Worm (Caenorhabditis elegans): ENCODE results near the gene mrps-22.

DNA sequence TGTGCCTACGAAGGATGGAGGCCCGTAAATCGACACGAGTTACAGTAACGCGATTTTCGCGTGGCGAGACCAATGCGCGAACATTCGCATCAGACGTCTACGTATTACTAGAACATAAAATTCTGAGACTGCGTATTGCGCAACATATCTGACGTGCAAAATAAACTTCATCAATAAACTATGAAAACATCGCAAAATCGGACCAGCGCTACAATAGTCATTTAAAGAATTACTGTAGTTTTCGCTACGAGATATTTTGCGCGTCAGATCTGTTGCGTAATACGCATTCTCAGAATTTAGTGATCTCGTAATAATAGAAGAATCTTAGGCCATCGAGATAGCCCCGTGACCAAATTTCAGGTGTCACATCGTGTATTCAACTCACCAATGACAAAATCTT, 11.9 kb downstream of the mrps-22 start:
- TF ChIP-seq him-1 (tag; optimal IDR thresholded peaks at IDR 0.05) (no peak), dpl-1 (GFP tag; optimal IDR thresholded peaks at IDR 0.05) (no peak), Y53G8AR.9 (GFP tag; conservative IDR thresholded peaks at IDR 0.05) (no peak), ztf-3 (GFP tag; optimal IDR thresholded peaks at IDR 0.05) (no peak), ztf-18 (tag; optimal IDR thresholded peaks at IDR 0.05) (no peak)

Measured in whole organism, young adult.